Worm (Caenorhabditis elegans) whole organism, L4/young adult: Measurements from ENCODE around the gene scl-26.

ENCODE experiments used
- W03F9.2 ChIP-seq: fragments of 150-350 bp; optimal IDR thresholded peaks from 2 replicates; lab custom pipeline; 2014; ENCODE audit warnings: missing biosample characterization, missing genetic modification characterization
- dao-5 ChIP-seq: sonication (generic microtip); optimal IDR thresholded peaks from 2 replicates; lab custom pipeline; 2016; ENCODE audit warnings: missing genotype, missing genetic modification characterization, moderate library complexity, missing compliant biosample characterization
- him-1 ChIP-seq: sonication (generic microtip); optimal IDR thresholded peaks from 2 replicates; lab custom pipeline; 2016; ENCODE audit warnings: missing genotype, missing genetic modification reagents, missing genetic modification characterization, missing compliant biosample characterization

Gene scl-26

DNA sequence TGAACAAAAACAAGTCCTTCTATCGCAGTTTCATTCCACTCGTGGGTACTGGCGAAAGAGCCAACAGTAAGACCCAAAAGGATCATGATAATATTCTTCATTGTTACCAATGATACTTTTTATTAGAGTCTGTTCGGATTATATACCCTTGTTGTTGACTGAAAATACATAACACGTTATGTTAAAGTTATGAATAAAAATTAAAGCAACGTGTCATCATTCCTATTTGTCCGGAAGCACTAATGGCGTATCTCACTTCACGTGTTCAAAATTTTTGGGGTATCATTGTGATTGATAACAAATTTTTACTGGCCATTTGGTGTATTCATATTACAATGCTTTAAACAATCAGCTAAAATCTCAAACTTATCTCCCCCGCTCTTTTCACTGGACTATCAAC is at the start of gene scl-26:
TSS of gene scl-26 (minus strand) at position 101 of the 400 bp plus-strand sequence.
- TF ChIP-seq W03F9.2 (tag; lab: Kevin White, UChicago) = no peak
- no peak for TF ChIP-seq dao-5 (tag; lab: Kevin White, UChicago)
- no peak for TF ChIP-seq him-1 (tag; lab: Kevin White, UChicago)

DNA sequence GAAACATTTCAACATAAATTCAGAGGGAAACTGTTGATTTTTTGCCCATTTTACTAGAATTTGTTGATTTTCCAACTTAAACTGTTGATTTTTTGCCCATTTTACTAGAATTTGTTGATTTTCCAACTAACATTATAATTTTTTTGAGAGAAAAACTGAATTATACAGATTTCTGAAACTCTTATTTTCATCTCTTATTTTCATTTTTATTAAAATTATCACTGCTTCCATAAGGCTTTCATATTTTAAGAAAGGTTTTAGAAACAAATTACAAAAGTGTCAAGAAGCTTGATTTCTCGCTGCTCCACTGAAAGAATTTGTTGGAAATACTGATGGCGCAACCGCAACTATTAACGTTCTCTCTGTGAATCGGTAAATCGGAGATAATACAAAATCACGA is 48.6 kb upstream of the scl-26 start:
- TF ChIP-seq dao-5 (tag; lab: Kevin White, UChicago) = no peak

DNA sequence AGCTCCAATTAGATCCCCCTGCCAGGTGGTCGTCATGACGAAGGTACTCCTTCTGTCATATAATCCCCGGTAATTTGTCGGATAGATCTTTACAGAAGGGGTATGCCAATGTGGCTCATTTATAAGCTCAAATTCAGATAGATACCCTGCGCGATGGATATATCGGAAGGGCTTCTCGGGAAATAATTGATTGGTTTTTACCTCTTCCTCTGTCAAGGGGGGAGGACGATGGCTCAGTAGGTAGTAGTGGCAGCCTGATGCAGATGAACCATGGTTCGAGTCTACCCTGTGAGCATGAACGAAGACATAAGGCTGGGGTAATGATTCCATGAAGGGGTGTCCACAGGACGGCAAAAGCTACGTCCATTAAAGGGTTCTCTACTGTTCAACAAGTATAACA is 45.8 kb upstream of the scl-26 start:
- TF ChIP-seq him-1 (tag; lab: Kevin White, UChicago) (no peak), dao-5 (tag; lab: Kevin White, UChicago) (no peak), W03F9.2 (tag; lab: Kevin White, UChicago) (no peak)

DNA sequence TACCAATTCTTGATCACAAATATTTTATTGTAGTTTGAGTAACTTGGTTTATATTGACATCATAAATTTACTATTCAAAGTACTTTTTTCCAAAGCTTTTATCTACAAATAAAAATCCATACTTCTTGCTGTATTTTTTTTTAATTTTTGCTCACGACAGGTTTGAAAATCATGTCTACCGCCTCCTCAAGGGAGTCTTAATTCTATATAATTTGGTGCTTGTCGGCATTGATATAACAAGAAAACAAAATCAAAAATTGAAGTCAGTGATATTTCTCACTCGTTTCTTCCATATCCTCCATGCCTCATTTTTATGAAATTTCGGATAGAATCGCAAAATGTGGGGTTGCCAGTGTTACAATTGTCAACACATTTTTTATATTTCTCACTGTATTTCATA is 44.1 kb upstream of the scl-26 start, which contains the start of gene str-47:
TSS of gene str-47 (plus strand) at position 301 of the 400 bp plus-strand sequence.
- TF ChIP-seq dao-5 (tag; lab: Kevin White, UChicago) (no peak), W03F9.2 (tag; lab: Kevin White, UChicago) (no peak), him-1 (tag; lab: Kevin White, UChicago) (no peak)

DNA sequence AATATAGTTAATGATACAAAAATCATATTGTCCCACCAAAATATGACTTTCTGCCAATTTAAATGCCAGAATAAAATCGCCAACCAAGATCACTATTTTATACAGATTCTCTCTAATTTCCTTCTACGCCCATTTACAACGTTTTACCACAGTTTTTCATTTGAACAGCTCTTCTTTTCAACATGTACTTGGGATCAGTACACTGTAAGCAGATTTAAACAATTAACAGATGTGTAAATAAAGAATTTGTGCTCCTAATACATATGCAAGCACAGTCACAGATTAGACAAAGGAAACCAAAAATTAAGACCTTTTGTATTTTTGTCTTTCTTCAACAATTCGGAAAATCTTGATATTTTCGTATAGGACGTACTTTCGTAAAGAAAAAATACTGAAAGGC is 42.1 kb upstream of the scl-26 start, which contains the start of gene F07C4.11:
TSS of gene F07C4.11 (minus strand) at position 101 of the 400 bp plus-strand sequence.
- TF ChIP-seq dao-5 (tag; lab: Kevin White, UChicago) (no peak), W03F9.2 (tag; lab: Kevin White, UChicago) (no peak)

DNA sequence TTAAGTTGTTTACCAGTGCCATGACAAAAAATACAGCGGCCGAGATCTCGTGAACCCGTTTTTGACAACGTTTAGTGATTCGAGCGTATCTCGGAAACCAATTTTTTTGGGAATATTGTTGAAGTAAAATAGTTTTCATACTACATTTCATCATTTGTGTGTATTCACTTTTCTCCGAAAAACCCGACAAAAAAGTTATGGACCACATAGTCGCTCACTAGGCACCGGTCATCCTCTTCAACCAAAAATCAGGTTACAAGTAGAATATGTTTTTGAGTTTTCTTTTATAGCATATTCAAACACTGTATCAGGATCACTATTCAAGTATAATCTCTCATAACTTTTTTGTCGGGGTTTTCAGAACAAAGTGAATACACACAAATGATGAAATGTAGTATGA is 40.4 kb upstream of the scl-26 start:
- TF ChIP-seq dao-5 (tag; lab: Kevin White, UChicago) = no peak
- no peak for TF ChIP-seq W03F9.2 (tag; lab: Kevin White, UChicago)
- no peak for TF ChIP-seq him-1 (tag; lab: Kevin White, UChicago)

DNA sequence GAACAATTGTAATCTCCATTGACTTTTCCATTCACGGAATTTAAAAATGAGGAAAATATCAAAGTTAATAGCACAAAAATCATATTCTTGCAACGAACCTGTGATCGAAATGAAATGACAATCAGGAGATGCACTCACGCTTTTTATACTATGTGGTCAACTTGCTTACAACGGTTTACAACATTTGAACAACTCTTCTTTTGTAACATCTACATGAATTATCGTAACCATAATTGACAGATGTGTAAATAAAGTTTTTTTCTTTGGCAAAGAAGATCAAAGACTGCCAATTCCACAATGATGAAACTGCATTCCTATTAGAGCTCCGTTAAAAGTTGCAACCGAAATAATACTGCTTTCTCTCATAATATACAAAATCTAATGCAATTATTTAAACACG is 38.4 kb upstream of the scl-26 start, which contains the start of gene F07C4.10:
TSS of gene F07C4.10 (minus strand) at position 101 of the 400 bp plus-strand sequence.
- no peak for TF ChIP-seq dao-5 (tag; lab: Kevin White, UChicago)
- no peak for TF ChIP-seq him-1 (tag; lab: Kevin White, UChicago)
- TF ChIP-seq W03F9.2 (tag; lab: Kevin White, UChicago) = no peak

DNA sequence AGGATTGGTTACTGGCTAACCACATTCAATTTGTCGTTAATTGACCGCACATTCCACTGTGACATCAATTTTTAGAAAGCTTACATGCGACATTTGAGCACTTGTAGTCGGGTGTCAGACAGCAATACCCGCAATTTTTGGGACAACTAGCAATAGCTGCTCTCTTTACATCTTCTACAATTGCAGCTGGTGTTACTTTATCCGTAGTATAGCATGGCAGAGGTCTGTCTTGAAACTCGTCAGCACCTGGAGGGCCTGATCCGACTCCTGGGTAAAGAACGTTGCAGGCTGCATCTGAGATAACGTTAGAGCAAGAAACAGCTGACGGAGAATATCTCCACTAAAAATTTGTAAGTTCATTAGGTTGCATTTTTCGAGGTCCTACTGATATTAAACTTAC is 38.0 kb upstream of the scl-26 start:
- no peak for TF ChIP-seq W03F9.2 (tag; lab: Kevin White, UChicago)

DNA sequence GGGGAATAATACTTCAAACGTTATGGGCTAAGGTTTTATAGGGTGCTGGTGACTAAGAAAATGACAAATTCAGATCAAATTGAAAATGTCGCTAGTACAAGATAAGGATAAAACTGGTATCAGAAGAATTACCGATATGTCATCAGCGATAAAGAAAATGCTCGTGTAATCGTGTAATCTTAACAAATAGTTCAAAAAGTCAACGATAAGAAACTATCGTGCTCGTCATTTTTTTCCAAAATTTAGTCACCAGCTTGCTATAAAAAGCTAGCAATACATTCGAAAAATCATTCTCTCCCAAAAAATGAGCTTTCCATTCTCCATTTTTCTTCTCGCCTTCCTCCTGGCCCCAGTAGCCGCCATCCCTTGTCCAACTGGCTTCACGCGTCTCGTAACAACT is 36.5 kb upstream of the scl-26 start, which contains the start of gene clec-45:
TSS of gene clec-45 (plus strand) at position 301 of the 400 bp plus-strand sequence.
- no peak for TF ChIP-seq him-1 (tag; lab: Kevin White, UChicago)
- TF ChIP-seq W03F9.2 (tag; lab: Kevin White, UChicago) = no peak
- TF ChIP-seq dao-5 (tag; lab: Kevin White, UChicago) = no peak

DNA sequence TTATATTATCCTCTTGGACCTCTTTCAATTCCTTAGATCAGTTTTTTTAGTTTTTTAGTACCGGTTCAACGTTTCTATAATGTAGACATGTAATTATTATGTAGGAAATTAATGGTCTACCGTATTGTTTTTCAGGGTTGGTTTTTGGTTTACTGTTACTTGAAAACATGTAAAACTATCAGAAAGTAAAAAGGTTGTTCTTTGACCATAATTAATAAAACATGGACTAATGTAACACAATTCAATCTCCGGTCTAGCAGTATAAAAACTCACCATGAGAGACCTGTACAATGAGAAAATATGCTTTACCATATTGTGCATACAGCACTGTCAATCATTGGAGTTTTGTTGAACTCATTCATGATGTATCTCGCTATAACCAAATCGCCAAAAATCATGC is 34.1 kb upstream of the scl-26 start, which contains the start of gene srd-29:
TSS of gene srd-29 (plus strand) at position 301 of the 400 bp plus-strand sequence.
- TF ChIP-seq W03F9.2 (tag; lab: Kevin White, UChicago) (no peak), him-1 (tag; lab: Kevin White, UChicago) (no peak), dao-5 (tag; lab: Kevin White, UChicago) (no peak)

DNA sequence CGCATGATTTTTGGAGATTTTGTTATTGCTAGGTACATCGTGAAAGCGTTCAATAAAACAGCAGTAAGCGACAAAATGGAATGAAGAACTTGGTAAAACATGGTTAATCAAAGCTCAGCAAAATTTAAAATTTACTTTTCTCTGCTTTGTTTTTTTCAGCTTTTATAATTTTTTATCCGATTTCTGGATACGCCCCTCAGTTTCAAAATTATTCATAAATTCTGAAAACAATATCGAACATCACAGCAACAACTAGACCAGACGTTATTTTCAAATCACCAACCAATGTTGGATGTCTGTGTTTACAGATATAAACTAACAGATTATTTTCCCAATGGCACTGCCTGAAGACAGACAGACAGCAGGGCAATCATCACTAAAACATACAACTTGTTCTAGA is 33.3 kb upstream of the scl-26 start, which contains the start of gene srd-31:
TSS of gene srd-31 (minus strand) at position 101 of the 400 bp plus-strand sequence.
- no peak for TF ChIP-seq dao-5 (tag; lab: Kevin White, UChicago)
- no peak for TF ChIP-seq W03F9.2 (tag; lab: Kevin White, UChicago)
- no peak for TF ChIP-seq him-1 (tag; lab: Kevin White, UChicago)

DNA sequence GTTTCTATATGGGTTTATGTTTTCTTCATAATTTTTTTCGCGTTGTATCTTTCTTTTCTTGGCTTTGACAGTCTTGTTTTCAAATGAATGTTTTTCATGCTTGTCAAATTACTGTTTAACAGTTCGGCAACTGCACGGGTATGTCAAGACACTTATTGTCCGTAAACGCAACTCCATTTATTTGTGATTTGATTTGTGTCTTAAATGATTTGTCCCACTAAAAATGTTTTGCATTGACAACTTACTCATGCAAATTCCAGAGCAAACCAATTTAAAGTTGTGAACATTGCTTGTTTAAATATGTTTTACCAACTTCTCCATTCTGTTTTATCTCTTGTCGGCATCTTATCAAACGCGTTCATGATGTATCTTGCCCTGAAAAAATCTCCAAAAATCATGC is 30.4 kb upstream of the scl-26 start, which contains the start of gene srd-25:
TSS of gene srd-25 (plus strand) at position 301 of the 400 bp plus-strand sequence.
- TF ChIP-seq W03F9.2 (tag; lab: Kevin White, UChicago) (no peak), dao-5 (tag; lab: Kevin White, UChicago) (no peak), him-1 (tag; lab: Kevin White, UChicago) (no peak)

DNA sequence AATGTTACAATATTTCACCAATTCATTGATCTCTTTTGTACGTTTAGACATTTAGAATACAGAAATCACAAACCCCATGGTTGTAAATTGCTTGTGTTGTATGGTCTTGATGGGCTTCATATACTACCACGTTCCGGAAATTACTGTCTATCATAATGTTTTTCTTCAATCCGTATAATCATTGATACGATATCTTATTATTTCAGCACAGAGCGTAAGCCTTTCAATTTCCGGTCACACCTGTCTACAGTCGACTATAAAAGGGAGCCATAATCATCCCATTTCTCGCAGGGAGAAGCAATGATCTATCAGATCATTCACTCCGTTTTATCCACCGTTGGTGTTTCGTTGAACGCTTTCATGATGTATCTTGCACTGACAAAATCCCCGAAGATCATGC is 28.2 kb upstream of the scl-26 start, which contains the start of gene srd-30:
TSS of gene srd-30 (plus strand) at position 301 of the 400 bp plus-strand sequence.
- no peak for TF ChIP-seq him-1 (tag; lab: Kevin White, UChicago)
- TF ChIP-seq W03F9.2 (tag; lab: Kevin White, UChicago) = no peak
- TF ChIP-seq dao-5 (tag; lab: Kevin White, UChicago) = no peak

DNA sequence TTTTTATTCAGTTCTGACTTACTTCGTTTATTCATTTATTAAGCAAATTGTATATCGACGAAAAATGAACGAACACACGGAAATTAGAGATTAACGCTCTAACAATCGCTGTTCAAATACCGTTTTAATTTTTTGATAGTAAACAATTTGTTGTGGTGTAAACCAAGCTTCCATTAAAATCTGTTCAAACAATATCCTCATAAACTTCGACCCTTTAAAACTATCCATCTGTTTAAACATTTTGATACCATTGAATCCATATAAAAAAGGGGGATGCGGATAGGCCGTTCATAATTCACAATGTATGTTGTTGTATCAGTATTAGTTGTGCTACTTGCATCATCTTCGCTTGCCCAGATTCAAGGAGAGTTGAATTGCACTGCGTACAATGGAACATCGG is 25.2 kb upstream of the scl-26 start, which contains the start of gene F07C4.6:
TSS of gene F07C4.6 (plus strand) at position 301 of the 400 bp plus-strand sequence.
- TF ChIP-seq dao-5 (tag; lab: Kevin White, UChicago) (no peak), him-1 (tag; lab: Kevin White, UChicago) (no peak), W03F9.2 (tag; lab: Kevin White, UChicago) (no peak)
